Worm (Caenorhabditis elegans) whole organism, late embryonic: Measurements from ENCODE around the gene C11D2.4.

ENCODE experiments used
- F13H6.1 ChIP-seq: sonication (generic microtip); optimal IDR thresholded peaks from 2 replicates; lab custom pipeline; 2016; ENCODE audit warnings: missing genetic modification characterization, missing compliant biosample characterization
- ama-1 ChIP-seq: fragments of 150-350 bp; optimal IDR thresholded peaks from 2 replicates; lab custom pipeline; 2014
- nfya-1 ChIP-seq: sonication (generic microtip); optimal IDR thresholded peaks from 2 replicates; lab custom pipeline; 2017; ENCODE audit warnings: missing genetic modification characterization, mild to moderate bottlenecking, missing compliant biosample characterization, antibody characterized with exemption, moderate library complexity

DNA sequence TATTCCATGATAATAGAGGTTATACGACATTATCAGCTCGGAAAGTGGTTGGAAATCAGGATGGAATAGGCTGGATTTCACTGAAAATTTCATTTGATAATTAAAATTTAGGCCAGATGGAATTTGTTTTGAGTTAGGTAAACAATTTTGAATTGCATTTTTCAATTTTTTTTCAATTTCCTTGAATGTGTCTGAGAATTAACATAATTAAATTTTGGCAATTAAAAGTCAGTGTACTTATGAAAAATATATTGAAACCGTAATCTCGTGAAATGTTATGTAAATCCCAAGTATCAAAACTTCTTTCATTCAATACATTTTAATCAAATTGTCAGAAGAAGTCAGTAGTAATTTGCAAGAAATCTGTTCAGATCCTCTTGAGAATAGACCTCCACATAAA is 10.8 kb downstream of the C11D2.4 start:
- TF ChIP-seq F13H6.1 (tag; lab: Kevin White, UChicago) (no peak), ama-1 (lab: Kevin White, UChicago) (no peak), nfya-1 (no peak)
